Fruit fly (Drosophila melanogaster) whole organism, embryonic: ENCODE results near the gene Gel.
A peak's percentile ranks its signal among the peaks of the same experiment; 100 is the strongest.

Experiments used
- Blimp-1 ChIP-seq: fragments of 200-800 bp; sonication (Bioruptor generic); optimal IDR thresholded peaks from 3 replicates; lab custom pipeline; 2018; ENCODE audit warnings: missing biosample characterization, missing genetic modification characterization, mild to moderate bottlenecking, moderate library complexity, missing genetic modification reagents
- CG10565 ChIP-seq: fragments of 200-800 bp; sonication (Bioruptor generic); optimal IDR thresholded peaks from 3 replicates; lab custom pipeline; 2016; ENCODE audit warnings: missing biosample characterization, mild to moderate bottlenecking, missing genetic modification characterization
- CG12219 ChIP-seq: fragments of 200-800 bp; sonication (Bioruptor generic); optimal IDR thresholded peaks from 3 replicates; lab custom pipeline; 2018; ENCODE audit warnings: missing biosample characterization, mild to moderate bottlenecking, missing genetic modification characterization
- CG13424 ChIP-seq: fragments of 200-800 bp; sonication (Bioruptor generic); optimal IDR thresholded peaks from 2 replicates; lab custom pipeline; 2019; ENCODE audit warnings: missing biosample characterization, mild to moderate bottlenecking, missing genetic modification characterization, moderate library complexity
- CG14441 ChIP-seq: fragments of 200-800 bp; sonication (Bioruptor generic); IDR thresholded peaks from 2 replicates; pipeline ENCODE4 v1.3.6; 2022; ENCODE audit warnings: missing biosample characterization, missing genetic modification characterization
- CG17568 ChIP-seq: fragments of 200-800 bp; sonication (Bioruptor generic); optimal IDR thresholded peaks from 2 replicates; lab custom pipeline; 2018; ENCODE audit warnings: missing biosample characterization, mild to moderate bottlenecking, missing genetic modification characterization, moderate library complexity
- CG1792 ChIP-seq: fragments of 200-800 bp; sonication (Bioruptor generic); optimal IDR thresholded peaks from 2 replicates; lab custom pipeline; 2016; ENCODE audit warnings: missing biosample characterization, missing genetic modification characterization
- CG2678 ChIP-seq: fragments of 200-800 bp; sonication (Bioruptor generic); optimal IDR thresholded peaks from 3 replicates; lab custom pipeline; 2019; ENCODE audit warnings: missing biosample characterization, mild to moderate bottlenecking, missing genetic modification characterization, moderate library complexity
- CG2712 ChIP-seq: fragments of 200-800 bp; optimal IDR thresholded peaks from 3 replicates; lab custom pipeline; 2019; ENCODE audit warnings: missing biosample characterization, mild to moderate bottlenecking, missing genetic modification characterization, moderate library complexity
- CG34422 ChIP-seq: fragments of 200-800 bp; sonication (Bioruptor generic); IDR thresholded peaks from 3 replicates; pipeline ENCODE4 v1.3.6; 2022; ENCODE audit warnings: missing biosample characterization, missing genetic modification characterization
- CG6683 ChIP-seq: fragments of 200-800 bp; sonication (Bioruptor generic); optimal IDR thresholded peaks from 2 replicates; lab custom pipeline; 2017; ENCODE audit warnings: missing biosample characterization, mild to moderate bottlenecking, missing genetic modification characterization, missing genetic modification reagents
- CG7745 ChIP-seq: fragments of 200-800 bp; sonication (Bioruptor generic); optimal IDR thresholded peaks from 2 replicates; lab custom pipeline; 2018; ENCODE audit warnings: missing biosample characterization, mild to moderate bottlenecking, missing genetic modification characterization, moderate library complexity
- CG7839 ChIP-seq: fragments of 200-800 bp; sonication (Bioruptor generic); optimal IDR thresholded peaks from 3 replicates; lab custom pipeline; 2018; ENCODE audit warnings: missing biosample characterization, mild to moderate bottlenecking, missing genetic modification characterization, moderate library complexity
- CG8089 ChIP-seq: fragments of 200-800 bp; sonication (Bioruptor generic); optimal IDR thresholded peaks from 3 replicates; lab custom pipeline; 2016; ENCODE audit warnings: missing biosample characterization, missing genetic modification characterization
- D ChIP-seq, 2 experiments: fragments of 200-800 bp in 1 of 2; fragments of >200 bp in 1 of 2; sonication (Bioruptor generic) in 1 of 2; optimal IDR thresholded peaks; 2 replicates in 1 of 2; 3 replicates in 1 of 2; lab custom pipeline; 2017; ENCODE audit warnings: mild to moderate bottlenecking in 1 of 2, missing biosample characterization in 1 of 2, missing genetic modification characterization in 1 of 2, missing genetic modification reagents in 1 of 2
- E2f2 ChIP-seq: fragments of 200-800 bp; sonication (Bioruptor generic); IDR thresholded peaks from 2 replicates; pipeline ENCODE4 v1.3.6; 2022; ENCODE audit warnings: missing biosample characterization, missing genetic modification characterization
- Hand ChIP-seq: fragments of 200-800 bp; sonication (Bioruptor generic); optimal IDR thresholded peaks from 2 replicates; lab custom pipeline; 2017; ENCODE audit warnings: mild to moderate bottlenecking, missing biosample characterization, missing genetic modification reagents, missing genetic modification characterization
- Nf-YB ChIP-seq: fragments of 200-800 bp; sonication (Bioruptor generic); optimal IDR thresholded peaks from 3 replicates; lab custom pipeline; 2019; ENCODE audit warnings: missing biosample characterization, mild to moderate bottlenecking, missing genetic modification characterization, moderate library complexity
- Rfx ChIP-seq: fragments of 200-800 bp; sonication (Bioruptor generic); IDR thresholded peaks from 2 replicates; pipeline ENCODE4 v1.3.6; 2022; ENCODE audit warnings: missing biosample characterization, missing genetic modification characterization
- Sry-δ ChIP-seq: fragments of 200-800 bp; sonication (Bioruptor generic); optimal IDR thresholded peaks from 2 replicates; lab custom pipeline; 2016; ENCODE audit warnings: missing biosample characterization, missing genetic modification characterization
- Ssrp ChIP-seq: fragments of 200-800 bp; sonication (Bioruptor generic); optimal IDR thresholded peaks from 2 replicates; lab custom pipeline; 2018; ENCODE audit warnings: missing biosample characterization, mild to moderate bottlenecking, missing genetic modification characterization, moderate library complexity
- bbx ChIP-seq: fragments of 200-800 bp; sonication (Bioruptor generic); IDR thresholded peaks from 2 replicates; pipeline ENCODE4 v1.3.6; 2022; ENCODE audit warnings: missing biosample characterization, missing genetic modification characterization; ENCODE audit not compliant: partially characterized antibody
- chinmo ChIP-seq: fragments of 200-800 bp; sonication (Bioruptor generic); IDR thresholded peaks from 4 replicates; pipeline ENCODE4 v1.3.6; 2022; ENCODE audit warnings: missing biosample characterization, missing genetic modification characterization; ENCODE audit not compliant: partially characterized antibody
- ci ChIP-seq: fragments of 200-800 bp; sonication (Bioruptor generic); IDR thresholded peaks from 3 replicates; pipeline ENCODE4 v1.3.6; 2022; ENCODE audit warnings: missing biosample characterization, missing genetic modification characterization
- corto ChIP-seq: fragments of 200-800 bp; sonication (Bioruptor generic); optimal IDR thresholded peaks from 2 replicates; lab custom pipeline; 2016; ENCODE audit warnings: missing biosample characterization, mild to moderate bottlenecking, missing genetic modification characterization, moderate library complexity
- en ChIP-seq: fragments of 200-800 bp; sonication (Bioruptor generic); optimal IDR thresholded peaks from 2 replicates; lab custom pipeline; 2016; ENCODE audit warnings: missing biosample characterization, missing genetic modification characterization
- gfzf ChIP-seq: fragments of 200-800 bp; sonication (Bioruptor generic); optimal IDR thresholded peaks from 2 replicates; lab custom pipeline; 2016; ENCODE audit warnings: missing biosample characterization, mild to moderate bottlenecking, missing genetic modification characterization, moderate library complexity
- gsb-n ChIP-seq: fragments of 200-800 bp; sonication (Bioruptor generic); optimal IDR thresholded peaks from 3 replicates; lab custom pipeline; 2018; ENCODE audit warnings: missing biosample characterization, mild to moderate bottlenecking, missing genetic modification characterization
- hbn ChIP-seq: fragments of 200-800 bp; sonication (Bioruptor generic); IDR thresholded peaks from 2 replicates; pipeline ENCODE4 v1.3.6; 2022; ENCODE audit warnings: missing biosample characterization, missing genetic modification characterization; ENCODE audit not compliant: partially characterized antibody
- insv ChIP-seq, 2 experiments: fragments of 200-800 bp; sonication (Bioruptor generic); optimal IDR thresholded peaks; 3 replicates each; lab custom pipeline; 2016 to 2018; ENCODE audit warnings: missing biosample characterization in 2 of 2, missing genetic modification characterization in 2 of 2
- kah ChIP-seq: fragments of 200-800 bp; sonication (Bioruptor generic); optimal IDR thresholded peaks from 2 replicates; lab custom pipeline; 2018; ENCODE audit warnings: missing biosample characterization, mild to moderate bottlenecking, missing genetic modification characterization
- lab ChIP-seq: fragments of 200-800 bp; sonication (Bioruptor generic); optimal IDR thresholded peaks from 3 replicates; lab custom pipeline; 2017; ENCODE audit warnings: missing biosample characterization, missing genetic modification characterization, mild to moderate bottlenecking, moderate library complexity, missing genetic modification reagents
- lilli ChIP-seq: fragments of 200-800 bp; sonication (Bioruptor generic); optimal IDR thresholded peaks from 3 replicates; lab custom pipeline; 2016; ENCODE audit warnings: missing biosample characterization, missing genetic modification characterization
- nerfin-1 ChIP-seq: fragments of 200-800 bp; sonication (Bioruptor generic); optimal IDR thresholded peaks from 3 replicates; lab custom pipeline; 2019; ENCODE audit warnings: missing biosample characterization, mild to moderate bottlenecking, missing genetic modification characterization, moderate library complexity
- pfk ChIP-seq: fragments of 200-800 bp; sonication (Bioruptor generic); optimal IDR thresholded peaks from 2 replicates; lab custom pipeline; 2018; ENCODE audit warnings: missing biosample characterization, mild to moderate bottlenecking, missing genetic modification characterization, moderate library complexity
- phol ChIP-seq: fragments of 200-800 bp; sonication (Bioruptor generic); optimal IDR thresholded peaks from 3 replicates; lab custom pipeline; 2018; ENCODE audit warnings: missing biosample characterization, mild to moderate bottlenecking, missing genetic modification characterization, moderate library complexity
- seq ChIP-seq: fragments of 200-800 bp; sonication (Bioruptor generic); IDR thresholded peaks from 2 replicates; pipeline ENCODE4 v1.3.6; 2022; ENCODE audit warnings: missing biosample characterization, missing genetic modification characterization
- slp2 ChIP-seq: fragments of 200-800 bp; sonication (Bioruptor generic); optimal IDR thresholded peaks from 2 replicates; lab custom pipeline; 2016; ENCODE audit warnings: missing biosample characterization, missing genetic modification characterization
- tap ChIP-seq: fragments of 200-800 bp; optimal IDR thresholded peaks from 3 replicates; lab custom pipeline; 2019; ENCODE audit warnings: missing biosample characterization, mild to moderate bottlenecking, missing genetic modification characterization, moderate library complexity
- tgo ChIP-seq: fragments of 200-800 bp; sonication (Bioruptor generic); IDR thresholded peaks from 3 replicates; pipeline ENCODE4 v1.3.6; 2022; ENCODE audit warnings: missing biosample characterization, missing genetic modification characterization
- tll ChIP-seq, 2 experiments: fragments of 200-800 bp in 1 of 2; fragments of >200 bp in 1 of 2; sonication (Bioruptor generic) in 1 of 2; optimal IDR thresholded peaks; 2 replicates each; lab custom pipeline; 2017 to 2019; ENCODE audit warnings: missing biosample characterization in 2 of 2, missing genetic modification characterization in 2 of 2, mild to moderate bottlenecking in 1 of 2, moderate library complexity in 1 of 2
- tna ChIP-seq: fragments of 200-800 bp; sonication (Bioruptor generic); IDR thresholded peaks from 2 replicates; pipeline ENCODE4 v1.3.6; 2022; ENCODE audit warnings: missing biosample characterization, missing genetic modification characterization; ENCODE audit not compliant: partially characterized antibody
- wdn ChIP-seq: fragments of 200-800 bp; sonication (Bioruptor generic); IDR thresholded peaks from 2 replicates; pipeline ENCODE4 v1.3.6; 2022; ENCODE audit warnings: missing biosample characterization, missing genetic modification characterization
- wek ChIP-seq: fragments of 200-800 bp; sonication (Bioruptor generic); optimal IDR thresholded peaks from 3 replicates; lab custom pipeline; 2018; ENCODE audit warnings: missing biosample characterization, mild to moderate bottlenecking, missing genetic modification characterization, moderate library complexity
- zen ChIP-seq: fragments of 200-800 bp; sonication (Bioruptor generic); optimal IDR thresholded peaks from 3 replicates; lab custom pipeline; 2018; ENCODE audit warnings: missing biosample characterization, mild to moderate bottlenecking, missing genetic modification characterization, moderate library complexity
- zen2 ChIP-seq: fragments of 200-800 bp; sonication (Bioruptor generic); IDR thresholded peaks from 3 replicates; pipeline ENCODE4 v1.3.6; 2022; ENCODE audit warnings: missing biosample characterization, missing genetic modification characterization; ENCODE audit not compliant: partially characterized antibody
- zfh1 ChIP-seq: fragments of 200-800 bp; sonication (Bioruptor generic); IDR thresholded peaks from 3 replicates; pipeline ENCODE4 v1.3.6; 2022; ENCODE audit warnings: missing biosample characterization, missing genetic modification characterization

The Gel gene

dm6 chr3R:4229137-4229764 is 5.8 kb upstream of the Gel start, which contains the start of gene DhpD (continued):
- peak; percentile 72 for TF ChIP-seq E2f2
- TF ChIP-seq Hand (GFP tag; lab: Kevin White, UChicago) = no peak
- no peak for TF ChIP-seq hbn (GFP tag; lab: Robert Waterston, UW)
- peak; percentile 76 for TF ChIP-seq CG13424
- TF ChIP-seq phol (tag; lab: Kevin White, UChicago) = peak; percentile 81
- no peak for TF ChIP-seq gfzf (GFP tag; lab: Kevin White, UChicago)
- TF ChIP-seq Blimp-1 (GFP tag; lab: Kevin White, UChicago) = peak; percentile 68
- TF ChIP-seq CG12219 (GFP tag; lab: Kevin White, UChicago) = peak; percentile 58
- no peak for TF ChIP-seq Sry-δ (GFP tag; lab: Kevin White, UChicago)
- no peak for TF ChIP-seq en (GFP tag; lab: Kevin White, UChicago)
- TF ChIP-seq gsb-n (tag; lab: Kevin White, UChicago) = no peak
- TF ChIP-seq zen2 (GFP tag; lab: Robert Waterston, UW) = no peak
- peak; percentile 50 for TF ChIP-seq tap (tag; lab: Kevin White, UChicago)
- TF ChIP-seq Nf-YB (GFP tag; lab: Kevin White, UChicago) = no peak
- no peak for TF ChIP-seq seq (GFP tag; lab: Robert Waterston, UW)
- no peak for TF ChIP-seq tll (GFP tag; optimal IDR thresholded peaks at IDR 0.05; lab: Kevin White, UChicago)
- no peak for TF ChIP-seq wek (GFP tag; lab: Kevin White, UChicago)
- peak; percentile 66 for TF ChIP-seq zen (tag; lab: Kevin White, UChicago)
- peak; percentile 95 for TF ChIP-seq tna (GFP tag; lab: Robert Waterston, UW)
- peak; percentile 92 for TF ChIP-seq Rfx (GFP tag; lab: Robert Waterston, UW)
- TF ChIP-seq pfk (GFP tag; lab: Kevin White, UChicago) = peak; percentile 42
- no peak for TF ChIP-seq D (optimal IDR thresholded peaks at IDR 0.05; lab: Kevin White, UChicago)
- peak; percentile 39 for TF ChIP-seq D (GFP tag; optimal IDR thresholded peaks at IDR 0.05; lab: Kevin White, UChicago)
- TF ChIP-seq CG17568 (GFP tag; lab: Kevin White, UChicago) = no peak
- peak; percentile 60; the same call in 1 of the 2 replicates for TF ChIP-seq wdn (GFP tag; lab: Robert Waterston, UW)
- peak; percentile 57 for TF ChIP-seq corto (GFP tag; lab: Kevin White, UChicago)
- TF ChIP-seq bbx (GFP tag; lab: Robert Waterston, UW) = peak; percentile 93
- peak; percentile 83; the same call in 2 of the 3 replicates for TF ChIP-seq ci (GFP tag; lab: Robert Waterston, UW)
- peak; percentile 6 for TF ChIP-seq CG8089 (GFP tag; lab: Kevin White, UChicago)
- peak; percentile 75 for TF ChIP-seq CG7839 (tag; lab: Kevin White, UChicago)
- no peak for TF ChIP-seq nerfin-1 (tag; lab: Kevin White, UChicago)
- TF ChIP-seq CG7745 (tag; lab: Kevin White, UChicago) = no peak
- no peak for TF ChIP-seq slp2 (GFP tag; lab: Kevin White, UChicago)
- TF ChIP-seq CG6683 (GFP tag; lab: Kevin White, UChicago) = peak; percentile 10
- TF ChIP-seq CG2712 (tag; lab: Kevin White, UChicago) = peak; percentile 79
- TF ChIP-seq Ssrp (tag; lab: Kevin White, UChicago) = peak; percentile 45
- no peak for TF ChIP-seq CG1792 (GFP tag; lab: Kevin White, UChicago)
- TF ChIP-seq lab (GFP tag; lab: Kevin White, UChicago) = peak; percentile 85
- TF ChIP-seq CG34422 (GFP tag; lab: Robert Waterston, UW) = peak; percentile 53; the same call in 1 of the 3 replicates
- TF ChIP-seq CG2678 (tag; lab: Kevin White, UChicago) = peak; percentile 87
- no peak for TF ChIP-seq insv (GFP tag; optimal IDR thresholded peaks at IDR 0.05; lab: Kevin White, UChicago)
- TF ChIP-seq lilli (GFP tag; lab: Kevin White, UChicago) = peak; percentile 79
- peak; percentile 31 for TF ChIP-seq kah
- peak; percentile 84; the same call in 2 of the 3 replicates for TF ChIP-seq zfh1
- TF ChIP-seq CG14441 (GFP tag; lab: Robert Waterston, UW) = peak; percentile 66; the same call in 1 of the 2 replicates
- no peak for TF ChIP-seq CG10565
- peak; percentile 71; the same call in 2 of the 4 replicates for TF ChIP-seq chinmo
- TF ChIP-seq tgo (GFP tag; lab: Robert Waterston, UW) = peak; percentile 60; the same call in 2 of the 3 replicates
